Fruit fly (Drosophila melanogaster) whole organism, embryonic: ENCODE data around the gene Cpr65Aw.

Experiments used
- CG11696 ChIP-seq: fragments of 200-800 bp; sonication (Bioruptor generic); IDR thresholded peaks from 2 replicates; pipeline ENCODE4 v1.3.6; 2022; ENCODE audit warnings: missing biosample characterization, missing genetic modification characterization
- CG17829 ChIP-seq: fragments of 200-800 bp; optimal IDR thresholded peaks from 2 replicates; lab custom pipeline; 2019; ENCODE audit warnings: missing biosample characterization, mild to moderate bottlenecking, missing genetic modification characterization, moderate library complexity
- grn ChIP-seq: fragments of 200-800 bp; sonication (Bioruptor generic); optimal IDR thresholded peaks from 3 replicates; lab custom pipeline; 2017; ENCODE audit warnings: missing biosample characterization, missing genetic modification characterization
- sqz ChIP-seq: fragments of 200-800 bp; sonication (Bioruptor generic); optimal IDR thresholded peaks from 3 replicates; lab custom pipeline; 2018; ENCODE audit warnings: missing biosample characterization, mild to moderate bottlenecking, missing genetic modification characterization

DNA sequence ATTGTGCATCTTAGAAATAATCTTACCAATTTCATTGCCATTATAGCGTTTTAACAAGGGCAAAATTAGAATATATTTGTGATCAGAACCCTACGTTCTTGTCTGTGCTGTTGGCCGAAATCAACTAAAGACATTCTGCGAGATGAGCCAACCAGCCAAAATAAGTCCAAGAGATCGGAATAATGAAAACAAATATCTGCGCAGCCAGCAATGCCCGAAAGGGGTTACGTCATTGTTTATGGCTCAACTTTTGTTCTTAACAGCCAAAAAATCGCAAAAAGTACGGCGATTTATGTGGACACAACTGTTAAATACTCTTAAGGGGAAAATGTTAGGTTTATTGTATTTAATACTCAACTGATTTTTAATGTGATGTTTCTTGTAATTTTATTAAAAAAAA lies 16.3 kb upstream of the Cpr65Aw start, which contains the start of gene Cpr65Ay:
- TF ChIP-seq grn (GFP tag; lab: Kevin White, UChicago) (no peak), sqz (GFP tag; lab: Kevin White, UChicago) (no peak), CG17829 (tag; lab: Kevin White, UChicago) (no peak), CG11696 (no peak)
